Worm (Caenorhabditis elegans): ENCODE results near the gene eif-2Bepsilon.

DNA sequence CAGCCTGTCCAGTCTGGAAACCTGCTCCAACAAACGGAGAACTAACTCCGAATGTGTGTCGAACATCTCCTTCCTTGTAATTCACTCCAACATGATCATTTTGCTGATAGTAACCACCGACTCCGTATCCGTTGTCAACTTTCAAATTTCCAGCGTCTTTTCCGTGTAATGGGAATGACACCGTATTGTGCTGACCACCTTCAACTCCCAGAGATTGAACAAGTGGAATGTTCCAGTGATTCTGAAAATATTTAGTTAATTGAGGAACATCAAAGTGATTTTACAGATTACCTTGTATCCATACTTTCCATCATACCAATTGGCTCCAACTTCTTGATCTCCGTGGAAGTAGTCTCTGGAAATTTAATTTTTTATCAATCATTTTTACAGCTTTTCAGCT lies 33.8 kb upstream of the eif-2Bepsilon start:
- TF ChIP-seq cebp-2 (GFP tag; IDR thresholded peaks at IDR 0.05): no peak
- no peak for TF ChIP-seq F49E8.2 (tag; optimal IDR thresholded peaks at IDR 0.05; ENCODE audit: insufficient read depth)
- no peak for TF ChIP-seq nhr-120 (GFP tag; IDR thresholded peaks at IDR 0.05)

Measured in whole organism, young adult.